Worm (Caenorhabditis elegans) whole organism, L4 larva: ENCODE data around the gene tmem-138.

Source experiments
- R02D3.7 ChIP-seq: fragments of 150-350 bp; sonication (generic microtip); optimal IDR thresholded peaks from 3 replicates; lab custom pipeline; 2014; ENCODE audit warnings: missing biosample characterization, missing genetic modification characterization
- Y48G9A.11 ChIP-seq: fragments of 200-800 bp; sonication (Bioruptor generic); IDR thresholded peaks from 2 replicates; pipeline ENCODE4 v1.3.6; 2022; ENCODE audit warnings: missing genetic modification reagents, missing genetic modification characterization, missing compliant biosample characterization
- aly-2 ChIP-seq: sonication (generic microtip); optimal IDR thresholded peaks from 2 replicates; lab custom pipeline; 2018; ENCODE audit warnings: missing biosample characterization, missing genetic modification characterization
- ceh-82 ChIP-seq: sonication (generic microtip); optimal IDR thresholded peaks from 2 replicates; lab custom pipeline; 2017; ENCODE audit warnings: missing biosample characterization, missing genetic modification characterization
- lir-3 ChIP-seq: sonication (generic microtip); optimal IDR thresholded peaks from 2 replicates; lab custom pipeline; 2016; ENCODE audit warnings: mild to moderate bottlenecking, missing genetic modification characterization, missing compliant biosample characterization
- mep-1 ChIP-seq: fragments of 150-350 bp; sonication (generic microtip); optimal IDR thresholded peaks from 3 replicates; lab custom pipeline; 2014; ENCODE audit warnings: missing biosample characterization, missing genetic modification characterization
- nhr-10 ChIP-seq: fragments of 150-350 bp; optimal IDR thresholded peaks from 2 replicates; lab custom pipeline; 2014; ENCODE audit warnings: missing biosample characterization, missing genetic modification characterization
- nhr-28 ChIP-seq: fragments of 150-350 bp; optimal IDR thresholded peaks from 2 replicates; lab custom pipeline; 2014; ENCODE audit warnings: missing biosample characterization, missing genetic modification characterization
- nhr-42 ChIP-seq: fragments of 200-800 bp; sonication (Bioruptor generic); IDR thresholded peaks from 2 replicates; pipeline ENCODE4 v1.3.6; 2022; ENCODE audit warnings: missing genetic modification characterization, missing compliant biosample characterization
- nhr-77 ChIP-seq: fragments of 150-350 bp; optimal IDR thresholded peaks from 2 replicates; lab custom pipeline; 2014; ENCODE audit warnings: missing biosample characterization, missing genetic modification characterization
- snpc-1.2 ChIP-seq: fragments of 200-800 bp; sonication (Bioruptor generic); IDR thresholded peaks from 2 replicates; pipeline ENCODE4 v1.3.6; 2022; ENCODE audit warnings: missing genetic modification reagents, missing genetic modification characterization, missing compliant biosample characterization
- tag-97 ChIP-seq: fragments of 200-800 bp; sonication (Bioruptor generic); IDR thresholded peaks from 2 replicates; pipeline ENCODE4 v1.3.6; 2022; ENCODE audit warnings: missing genetic modification characterization, missing compliant biosample characterization
- tra-1 ChIP-seq: fragments of 200-800 bp; sonication (Bioruptor generic); IDR thresholded peaks from 2 replicates; pipeline ENCODE4 v1.3.6; 2022; ENCODE audit warnings: missing genetic modification reagents, missing genetic modification characterization, missing compliant biosample characterization
- ztf-11 ChIP-seq: fragments of 150-350 bp; optimal IDR thresholded peaks from 2 replicates; lab custom pipeline; 2014; ENCODE audit warnings: missing biosample characterization, missing genetic modification characterization

DNA sequence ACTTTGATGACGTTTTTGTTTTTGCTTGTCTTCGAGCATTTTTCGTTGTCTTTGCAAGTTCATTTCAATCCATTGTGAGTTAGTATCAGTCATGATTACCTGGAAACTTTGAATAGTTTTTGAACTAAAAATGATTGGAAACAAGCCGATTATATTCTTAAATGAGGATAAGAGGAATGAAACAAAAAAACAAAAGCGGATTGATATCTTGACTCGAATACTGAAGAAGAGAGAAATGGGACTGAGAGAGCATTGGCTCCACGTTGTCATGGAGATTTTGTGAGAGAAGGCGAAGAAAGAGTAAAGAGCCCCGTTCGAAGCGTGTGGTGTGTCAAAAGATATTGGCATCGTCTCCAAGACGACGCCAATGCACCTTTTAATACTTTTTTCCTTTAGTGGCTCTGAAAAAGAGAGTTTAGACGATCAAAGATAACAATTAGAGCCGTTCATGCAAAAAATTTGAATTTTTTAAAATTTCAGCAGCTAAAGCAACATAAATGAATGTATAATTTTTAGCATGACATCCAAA lies at the start of gene tmem-138, which contains the start of gene tub-1:
- TF ChIP-seq tra-1 (GFP tag; lab: Robert Waterston, UW) (no peak), snpc-1.2 (GFP tag; lab: Robert Waterston, UW) (no peak), ztf-11 (no peak), Y48G9A.11 (GFP tag; lab: Robert Waterston, UW) (no peak), nhr-28 (no peak), aly-2 (no peak), R02D3.7 (tag; lab: Kevin White, UChicago) (no peak), nhr-42 (no peak), nhr-77 (no peak), lir-3 (tag; lab: Kevin White, UChicago) (no peak), ceh-82 (tag; lab: Kevin White, UChicago) (no peak), nhr-10 (tag; lab: Kevin White, UChicago) (no peak), mep-1 (no peak), tag-97 (no peak)
